Fruit fly (Drosophila melanogaster) whole organism, embryonic: Measurements from ENCODE around the gene drm.
A peak's percentile ranks its signal among the peaks of the same experiment; 100 is the strongest.

Experiments
- CG10654 ChIP-seq: fragments of 200-800 bp; sonication (Bioruptor generic); optimal IDR thresholded peaks from 2 replicates; lab custom pipeline; 2016; ENCODE audit warnings: missing biosample characterization, missing genetic modification characterization
- CG11695 ChIP-seq: fragments of 200-800 bp; sonication (Bioruptor generic); IDR thresholded peaks from 3 replicates; pipeline ENCODE4 v1.3.6; 2022; ENCODE audit warnings: missing biosample characterization, missing genetic modification characterization
- CG12071 ChIP-seq: fragments of 200-800 bp; sonication (Bioruptor generic); optimal IDR thresholded peaks from 3 replicates; lab custom pipeline; 2018; ENCODE audit warnings: missing biosample characterization, mild to moderate bottlenecking, missing genetic modification characterization
- CG12155 ChIP-seq: fragments of 200-800 bp; sonication (Bioruptor generic); optimal IDR thresholded peaks from 3 replicates; lab custom pipeline; 2016; ENCODE audit warnings: missing biosample characterization, missing genetic modification characterization
- CG15601 ChIP-seq: fragments of 200-800 bp; sonication (Bioruptor generic); optimal IDR thresholded peaks from 3 replicates; lab custom pipeline; 2019; ENCODE audit warnings: missing biosample characterization, mild to moderate bottlenecking, missing genetic modification characterization, moderate library complexity
- CG15696 ChIP-seq: fragments of 200-800 bp; sonication (Bioruptor generic); optimal IDR thresholded peaks from 2 replicates; lab custom pipeline; 2019; ENCODE audit warnings: missing biosample characterization, mild to moderate bottlenecking, missing genetic modification characterization, moderate library complexity
- CG18599 ChIP-seq: fragments of 200-800 bp; sonication (Bioruptor generic); optimal IDR thresholded peaks from 3 replicates; lab custom pipeline; 2017; ENCODE audit warnings: missing biosample characterization, missing genetic modification characterization, mild to moderate bottlenecking, moderate library complexity, missing genetic modification reagents
- CG2712 ChIP-seq: fragments of 200-800 bp; optimal IDR thresholded peaks from 3 replicates; lab custom pipeline; 2019; ENCODE audit warnings: missing biosample characterization, mild to moderate bottlenecking, missing genetic modification characterization, moderate library complexity
- CG30403 ChIP-seq: fragments of 200-800 bp; sonication (Bioruptor generic); optimal IDR thresholded peaks from 3 replicates; lab custom pipeline; 2016; ENCODE audit warnings: missing biosample characterization, missing genetic modification characterization
- CG43689 ChIP-seq: fragments of 200-800 bp; sonication (Bioruptor generic); IDR thresholded peaks from 2 replicates; pipeline ENCODE4 v1.3.6; 2022; ENCODE audit warnings: missing biosample characterization, missing genetic modification characterization
- CG4730 ChIP-seq: fragments of 200-800 bp; sonication (Bioruptor generic); IDR thresholded peaks from 2 replicates; pipeline ENCODE4 v1.3.6; 2022; ENCODE audit warnings: missing biosample characterization, missing genetic modification characterization
- CG9727 ChIP-seq: fragments of 200-800 bp; sonication (Bioruptor generic); optimal IDR thresholded peaks from 3 replicates; lab custom pipeline; 2017; ENCODE audit warnings: missing biosample characterization, mild to moderate bottlenecking, missing genetic modification characterization
- CG9817 ChIP-seq: fragments of 200-800 bp; sonication (Bioruptor generic); optimal IDR thresholded peaks from 2 replicates; lab custom pipeline; 2018; ENCODE audit warnings: missing biosample characterization, mild to moderate bottlenecking, missing genetic modification characterization, moderate library complexity
- Fer2 ChIP-seq: fragments of 200-800 bp; sonication (Bioruptor generic); optimal IDR thresholded peaks from 2 replicates; lab custom pipeline; 2018; ENCODE audit warnings: missing biosample characterization, mild to moderate bottlenecking, missing genetic modification characterization, moderate library complexity
- HLH3B ChIP-seq: fragments of 200-800 bp; sonication (Bioruptor generic); IDR thresholded peaks from 2 replicates; pipeline ENCODE4 v1.3.6; 2022; ENCODE audit warnings: missing biosample characterization, missing genetic modification characterization
- Hr51 ChIP-seq, 2 experiments: fragments of 200-800 bp; sonication (Bioruptor generic); optimal IDR thresholded peaks; 2 replicates in 1 of 2; 3 replicates in 1 of 2; lab custom pipeline; 2016 to 2018; ENCODE audit warnings: missing biosample characterization in 2 of 2, missing genetic modification characterization in 2 of 2, mild to moderate bottlenecking in 1 of 2, moderate library complexity in 1 of 2
- Hsf ChIP-seq: fragments of 200-800 bp; sonication (Bioruptor generic); optimal IDR thresholded peaks from 3 replicates; lab custom pipeline; 2016; ENCODE audit warnings: missing biosample characterization, missing genetic modification characterization
- Lim3 ChIP-seq: fragments of 200-800 bp; sonication (Bioruptor generic); IDR thresholded peaks from 2 replicates; pipeline ENCODE4 v1.3.6; 2022; ENCODE audit warnings: missing biosample characterization, missing genetic modification characterization
- NC2α ChIP-seq: fragments of 200-800 bp; sonication (Bioruptor generic); optimal IDR thresholded peaks from 2 replicates; lab custom pipeline; 2016; ENCODE audit warnings: missing biosample characterization, missing genetic modification characterization
- Nf-YC ChIP-seq: fragments of 200-800 bp; optimal IDR thresholded peaks from 3 replicates; lab custom pipeline; 2019; ENCODE audit warnings: missing biosample characterization, mild to moderate bottlenecking, missing genetic modification characterization, moderate library complexity
- Oli ChIP-seq: fragments of 200-800 bp; sonication (Bioruptor generic); optimal IDR thresholded peaks from 2 replicates; lab custom pipeline; 2018; ENCODE audit warnings: missing biosample characterization, mild to moderate bottlenecking, missing genetic modification characterization, moderate library complexity
- Sox102F ChIP-seq: fragments of 200-800 bp; sonication (Bioruptor generic); optimal IDR thresholded peaks from 2 replicates; lab custom pipeline; 2018; ENCODE audit warnings: missing biosample characterization, mild to moderate bottlenecking, missing genetic modification characterization, moderate library complexity
- TFAM ChIP-seq: fragments of 200-800 bp; sonication (Bioruptor generic); optimal IDR thresholded peaks from 2 replicates; lab custom pipeline; 2017; ENCODE audit warnings: missing biosample characterization, missing genetic modification characterization, inconsistent platforms
- Tbp ChIP-seq: fragments of >200 bp; optimal IDR thresholded peaks from 2 replicates; lab custom pipeline; 2018; ENCODE audit warnings: missing biosample characterization, missing genetic modification characterization
- Usf ChIP-seq: fragments of 200-800 bp; sonication (Bioruptor generic); optimal IDR thresholded peaks from 2 replicates; lab custom pipeline; 2017; ENCODE audit warnings: missing genotype, missing biosample characterization, missing genetic modification characterization
- abd-A ChIP-seq: fragments of 200-800 bp; sonication (Bioruptor generic); optimal IDR thresholded peaks from 3 replicates; lab custom pipeline; 2019; ENCODE audit warnings: missing biosample characterization, mild to moderate bottlenecking, missing genetic modification characterization, moderate library complexity
- aop ChIP-seq: fragments of 200-800 bp; sonication (Bioruptor generic); IDR thresholded peaks from 2 replicates; pipeline ENCODE4 v1.3.6; 2022; ENCODE audit warnings: missing biosample characterization, missing genetic modification characterization
- ash1 ChIP-seq: fragments of 200-800 bp; sonication (Bioruptor generic); optimal IDR thresholded peaks from 2 replicates; lab custom pipeline; 2018; ENCODE audit warnings: missing biosample characterization, mild to moderate bottlenecking, missing genetic modification characterization
- ato ChIP-seq: fragments of 200-800 bp; sonication (Bioruptor generic); IDR thresholded peaks from 2 replicates; pipeline ENCODE4 v1.3.6; 2022; ENCODE audit warnings: missing biosample characterization, missing genetic modification characterization; ENCODE audit not compliant: partially characterized antibody
- chm ChIP-seq: fragments of 200-800 bp; sonication (Bioruptor generic); IDR thresholded peaks from 2 replicates; pipeline ENCODE4 v1.3.6; 2022; ENCODE audit warnings: missing biosample characterization, missing genetic modification characterization
- crp ChIP-seq, 2 experiments: fragments of 200-800 bp; sonication (Bioruptor generic); optimal IDR thresholded peaks; 2 replicates in 1 of 2; 3 replicates in 1 of 2; lab custom pipeline; 2017; ENCODE audit warnings: missing biosample characterization in 2 of 2, missing genetic modification characterization in 2 of 2, mild to moderate bottlenecking in 1 of 2, moderate library complexity in 1 of 2
- dm ChIP-seq: fragments of 200-800 bp; sonication (Bioruptor generic); optimal IDR thresholded peaks from 3 replicates; lab custom pipeline; 2016; ENCODE audit warnings: missing biosample characterization, missing genetic modification characterization
- dysf ChIP-seq: fragments of 200-800 bp; sonication (Bioruptor generic); IDR thresholded peaks from 3 replicates; pipeline ENCODE4 v1.3.6; 2022; ENCODE audit warnings: missing biosample characterization, missing genetic modification characterization
- fd102C ChIP-seq: fragments of 200-800 bp; sonication (Bioruptor generic); optimal IDR thresholded peaks from 2 replicates; lab custom pipeline; 2018; ENCODE audit warnings: missing biosample characterization, mild to moderate bottlenecking, missing genetic modification characterization, moderate library complexity
- knrl ChIP-seq: fragments of 200-800 bp; sonication (Bioruptor generic); IDR thresholded peaks from 3 replicates; pipeline ENCODE4 v1.3.6; 2022; ENCODE audit warnings: missing biosample characterization, missing genetic modification characterization; ENCODE audit not compliant: partially characterized antibody
- lab ChIP-seq: fragments of 200-800 bp; sonication (Bioruptor generic); optimal IDR thresholded peaks from 3 replicates; lab custom pipeline; 2017; ENCODE audit warnings: missing biosample characterization, missing genetic modification characterization, mild to moderate bottlenecking, moderate library complexity, missing genetic modification reagents
- peb ChIP-seq: fragments of 200-800 bp; sonication (Bioruptor generic); IDR thresholded peaks from 2 replicates; pipeline ENCODE4 v1.3.6; 2022; ENCODE audit warnings: missing biosample characterization, missing genetic modification characterization
- pho ChIP-seq: fragments of 200-800 bp; sonication (Bioruptor generic); optimal IDR thresholded peaks from 2 replicates; lab custom pipeline; 2016; ENCODE audit warnings: missing biosample characterization, missing genetic modification characterization
- pzg ChIP-seq: fragments of 200-800 bp; sonication (Bioruptor generic); optimal IDR thresholded peaks from 3 replicates; lab custom pipeline; 2018; ENCODE audit warnings: missing biosample characterization, mild to moderate bottlenecking, missing genetic modification characterization, moderate library complexity
- repo ChIP-seq: fragments of 200-800 bp; sonication (Bioruptor generic); optimal IDR thresholded peaks from 2 replicates; lab custom pipeline; 2016; ENCODE audit warnings: missing biosample characterization, missing genetic modification characterization
- rib ChIP-seq: fragments of 200-800 bp; sonication (Bioruptor generic); IDR thresholded peaks from 2 replicates; pipeline ENCODE4 v1.3.6; 2022; ENCODE audit warnings: missing biosample characterization, missing genetic modification characterization
- run ChIP-seq: fragments of 200-800 bp; sonication (Bioruptor generic); optimal IDR thresholded peaks from 3 replicates; lab custom pipeline; 2018; ENCODE audit warnings: missing biosample characterization, mild to moderate bottlenecking, missing genetic modification characterization
- schlank ChIP-seq: fragments of 200-800 bp; sonication (Bioruptor generic); optimal IDR thresholded peaks from 2 replicates; lab custom pipeline; 2018; ENCODE audit warnings: missing biosample characterization, mild to moderate bottlenecking, missing genetic modification characterization
- sim ChIP-seq: fragments of 200-800 bp; sonication (Bioruptor generic); IDR thresholded peaks from 2 replicates; pipeline ENCODE4 v1.3.6; 2022; ENCODE audit warnings: missing biosample characterization, missing genetic modification characterization
- sna ChIP-seq: fragments of 200-800 bp; sonication (Bioruptor generic); IDR thresholded peaks from 2 replicates; pipeline ENCODE4 v1.3.6; 2022; ENCODE audit warnings: missing biosample characterization, missing genetic modification characterization; ENCODE audit not compliant: partially characterized antibody
- toy ChIP-seq: fragments of 200-800 bp; sonication (Bioruptor generic); IDR thresholded peaks from 2 replicates; pipeline ENCODE4 v1.3.6; 2022; ENCODE audit warnings: missing biosample characterization, missing genetic modification characterization
- twi ChIP-seq: fragments of 200-800 bp; optimal IDR thresholded peaks from 2 replicates; lab custom pipeline; 2019; ENCODE audit warnings: missing biosample characterization, mild to moderate bottlenecking, missing genetic modification characterization, moderate library complexity
- unc-4 ChIP-seq: fragments of 200-800 bp; sonication (Bioruptor generic); IDR thresholded peaks from 2 replicates; pipeline ENCODE4 v1.3.6; 2022; ENCODE audit warnings: missing biosample characterization, missing genetic modification characterization; ENCODE audit not compliant: partially characterized antibody
- unpg ChIP-seq: fragments of 200-800 bp; sonication (Bioruptor generic); optimal IDR thresholded peaks from 3 replicates; lab custom pipeline; 2018; ENCODE audit warnings: missing biosample characterization, mild to moderate bottlenecking, missing genetic modification characterization, moderate library complexity
- vnd ChIP-seq: fragments of 200-800 bp; sonication (Bioruptor generic); IDR thresholded peaks from 3 replicates; pipeline ENCODE4 v1.3.6; 2022; ENCODE audit warnings: missing biosample characterization, missing genetic modification characterization; ENCODE audit not compliant: partially characterized antibody
- yki ChIP-seq: fragments of >200 bp; optimal IDR thresholded peaks from 3 replicates; lab custom pipeline; 2018

drm gene

dm6 chr2L:3594000-3594399 is 55.0 kb downstream of the drm start (continued):
- TF ChIP-seq run (tag; lab: Kevin White, UChicago) (no peak), CG9817 (tag; lab: Kevin White, UChicago) (no peak), unpg (peak; percentile 44), vnd (GFP tag; lab: Robert Waterston, UW) (no peak), NC2α (no peak), pho (no peak), rib (GFP tag; lab: Robert Waterston, UW) (no peak), sim (GFP tag; lab: Robert Waterston, UW) (peak; percentile 55; the same call in 1 of the 2 replicates), chm (GFP tag; lab: Robert Waterston, UW) (peak; percentile 78; the same call in 1 of the 2 replicates), CG43689 (GFP tag; lab: Robert Waterston, UW) (no peak), TFAM (GFP tag; lab: Kevin White, UChicago) (no peak), Lim3 (GFP tag; lab: Robert Waterston, UW) (no peak), repo (GFP tag; lab: Kevin White, UChicago) (peak; percentile 15), sna (no peak), unc-4 (GFP tag; lab: Robert Waterston, UW) (no peak), Usf (GFP tag; lab: Kevin White, UChicago) (peak; percentile 31), schlank (no peak), Oli (tag; lab: Kevin White, UChicago) (peak; percentile 48), abd-A (tag; lab: Kevin White, UChicago) (no peak), peb (GFP tag; lab: Robert Waterston, UW) (0 out of 2 replicates have a peak, but pooled peaks have one; percentile 22), CG2712 (peak; percentile 81), pzg (GFP tag; lab: Kevin White, UChicago) (no peak), CG15696 (peak; percentile 70), Fer2 (tag; lab: Kevin White, UChicago) (no peak), CG18599 (GFP tag; lab: Kevin White, UChicago) (no peak), CG4730 (no peak), CG12155 (peak; percentile 35), Nf-YC (tag; lab: Kevin White, UChicago) (no peak), Tbp (GFP tag; lab: Kevin White, UChicago) (no peak), ato (GFP tag; lab: Robert Waterston, UW) (no peak), CG15601 (tag; lab: Kevin White, UChicago) (no peak), Hsf (peak; percentile 39), CG9727 (GFP tag; lab: Kevin White, UChicago) (peak; percentile 77), dysf (peak; percentile 55; the same call in 2 of the 3 replicates), Hr51 (GFP tag; optimal IDR thresholded peaks at IDR 0.05; lab: Kevin White, UChicago) (peak in 1 of 2 experiments; percentile 46), dm (GFP tag; lab: Kevin White, UChicago) (peak; percentile 36), ash1 (GFP tag; lab: Kevin White, UChicago) (no peak), yki (lab: Kevin White, UChicago) (no peak), Sox102F (GFP tag; lab: Kevin White, UChicago) (no peak), CG30403 (peak; percentile 38), HLH3B (GFP tag; lab: Robert Waterston, UW) (no peak), twi (tag; lab: Kevin White, UChicago) (peak; percentile 36), CG12071 (GFP tag; lab: Kevin White, UChicago) (no peak), knrl (no peak), CG10654 (GFP tag; lab: Kevin White, UChicago) (no peak), aop (GFP tag; lab: Robert Waterston, UW) (no peak), toy (no peak), lab (no peak), crp (GFP tag; optimal IDR thresholded peaks at IDR 0.05; lab: Kevin White, UChicago) (no peak), fd102C (GFP tag; lab: Kevin White, UChicago) (peak; percentile 46), CG11695 (GFP tag; lab: Robert Waterston, UW) (no peak)
